Worm (Caenorhabditis elegans): ENCODE results near the gene Y38H6C.4.

ce11 chrV:20547048-20547447 is 42.2 kb upstream of the Y38H6C.4 start, which contains the start of gene Y38H6C.18:
- TF ChIP-seq jun-1 (tag; optimal IDR thresholded peaks at IDR 0.05) (no peak), ama-1 (optimal IDR thresholded peaks at IDR 0.05) (no peak), daf-12 (tag; optimal IDR thresholded peaks at IDR 0.05) (no peak), eor-1 (tag; optimal IDR thresholded peaks at IDR 0.05) (no peak), nhr-76 (tag; optimal IDR thresholded peaks at IDR 0.05) (no peak), lin-39 (tag; optimal IDR thresholded peaks at IDR 0.05) (no peak), pqm-1 (tag; optimal IDR thresholded peaks at IDR 0.05) (no peak), unc-39 (tag; optimal IDR thresholded peaks at IDR 0.05) (no peak)

All from whole organism, L3 larva.